Worm (Caenorhabditis elegans) whole organism, midembryonic: ENCODE data around the gene twk-39.

ENCODE experiments used
- T22C8.4 ChIP-seq: fragments of 200-800 bp; sonication (Bioruptor generic); IDR thresholded peaks from 2 replicates; pipeline ENCODE4 v1.3.6; 2022; ENCODE audit warnings: missing genetic modification characterization, missing compliant biosample characterization
- cog-1 ChIP-seq: sonication (generic microtip); optimal IDR thresholded peaks from 2 replicates; lab custom pipeline; 2016; ENCODE audit warnings: missing genetic modification characterization, missing compliant biosample characterization
- flt-1 ChIP-seq: fragments of 200-800 bp; sonication (Bioruptor generic); IDR thresholded peaks from 2 replicates; pipeline ENCODE4 v1.3.6; 2022; ENCODE audit warnings: missing genetic modification characterization, missing compliant biosample characterization
- klf-2 ChIP-seq: fragments of 200-800 bp; sonication (Bioruptor generic); conservative IDR thresholded peaks from 2 replicates; pipeline ENCODE4 v1.3.6; 2022; ENCODE audit warnings: missing genetic modification reagents, missing genetic modification characterization, missing compliant biosample characterization
- ref-1 ChIP-seq: fragments of 200-800 bp; sonication (Bioruptor generic); conservative IDR thresholded peaks from 2 replicates; pipeline ENCODE4 v1.3.6; 2022; ENCODE audit warnings: missing genetic modification reagents, missing genetic modification characterization, missing compliant biosample characterization
- tab-1 ChIP-seq: fragments of 200-800 bp; sonication (Bioruptor generic); IDR thresholded peaks from 2 replicates; pipeline ENCODE4 v1.3.6; 2022; ENCODE audit warnings: missing genetic modification characterization, missing compliant biosample characterization

ce11 chrIII:11846365-11846764 is 50.8 kb downstream of the twk-39 start, which contains the start of gene ntl-3:
- no peak for TF ChIP-seq T22C8.4 (GFP tag; lab: Robert Waterston, UW)
- no peak for TF ChIP-seq klf-2 (GFP tag; lab: Robert Waterston, UW)
- TF ChIP-seq cog-1 (tag; lab: Kevin White, UChicago) = no peak
- TF ChIP-seq flt-1 (GFP tag; lab: Robert Waterston, UW) = no peak
- TF ChIP-seq ref-1 (GFP tag; lab: Robert Waterston, UW) = no peak
- TF ChIP-seq tab-1 = no peak
